Worm (Caenorhabditis elegans): Measurements from ENCODE around the gene F21C10.6.

- TF ChIP-seq hmg-4 (GFP tag; optimal IDR thresholded peaks at IDR 0.05), result no peak
- TF ChIP-seq B0310.2 (tag; optimal IDR thresholded peaks at IDR 0.05), result no peak
- no peak for TF ChIP-seq tbx-11 (GFP tag; IDR thresholded peaks at IDR 0.05)
- TF ChIP-seq tra-4 (tag; optimal IDR thresholded peaks at IDR 0.05), result no peak
- TF ChIP-seq tbx-37 (GFP tag; conservative IDR thresholded peaks at IDR 0.05), result no peak
- TF ChIP-seq aly-1 (tag; optimal IDR thresholded peaks at IDR 0.05), result peak; percentile 24
- no peak for TF ChIP-seq scrt-1 (GFP tag; IDR thresholded peaks at IDR 0.05)
- TF ChIP-seq flt-1 (GFP tag; IDR thresholded peaks at IDR 0.05), result no peak
Measured at ce11 chrV:9095613-9096317, 28.5 kb upstream of the F21C10.6 start, which contains the start of gene F21C10.10.

Measured in whole organism, early embryonic.